Worm (Caenorhabditis elegans) whole organism, midembryonic: ENCODE measurements around the gene nspg-11.

ENCODE experiments used
- cog-1 ChIP-seq: sonication (generic microtip); optimal IDR thresholded peaks from 2 replicates; lab custom pipeline; 2016; ENCODE audit warnings: missing genetic modification characterization, missing compliant biosample characterization
- klf-2 ChIP-seq: fragments of 200-800 bp; sonication (Bioruptor generic); conservative IDR thresholded peaks from 2 replicates; pipeline ENCODE4 v1.3.6; 2022; ENCODE audit warnings: missing genetic modification reagents, missing genetic modification characterization, missing compliant biosample characterization

ce11 chrIV:9341591-9341990 lies 17.7 kb upstream of the nspg-11 start, which contains the start of gene vps-26:
- TF ChIP-seq cog-1 (no peak), klf-2 (GFP tag; lab: Robert Waterston, UW) (no peak)
